Worm (Caenorhabditis elegans) whole organism, mixed stage, embryonic: ENCODE results near the gene F44E7.9.

Experiments used
- blmp-1 ChIP-seq: fragments of 150-350 bp; optimal IDR thresholded peaks from 2 replicates; lab custom pipeline; 2014; ENCODE audit warnings: missing biosample characterization, missing genetic modification characterization
- elt-1 ChIP-seq: sonication (generic microtip); optimal IDR thresholded peaks from 2 replicates; lab custom pipeline; 2017; ENCODE audit warnings: missing genetic modification characterization, mild to moderate bottlenecking, missing compliant biosample characterization, antibody characterized with exemption, moderate library complexity, borderline replicate concordance; ENCODE audit not compliant: insufficient read depth
- hlh-1 ChIP-seq: fragments of 150-350 bp; optimal IDR thresholded peaks from 2 replicates; lab custom pipeline; 2014; ENCODE audit warnings: missing biosample characterization, missing genetic modification reagents, missing genetic modification characterization
- mep-1 ChIP-seq: fragments of 150-350 bp; optimal IDR thresholded peaks from 2 replicates; lab custom pipeline; 2017; ENCODE audit warnings: missing biosample characterization, missing genetic modification reagents, missing genetic modification characterization, inconsistent platforms
- nhr-12 ChIP-seq: fragments of 150-350 bp; optimal IDR thresholded peaks from 2 replicates; lab custom pipeline; 2014; ENCODE audit warnings: missing biosample characterization, missing genetic modification characterization
- nhr-28 ChIP-seq: fragments of 150-350 bp; optimal IDR thresholded peaks from 2 replicates; lab custom pipeline; 2014; ENCODE audit warnings: missing biosample characterization, missing genetic modification characterization
- nhr-76 ChIP-seq: sonication (generic microtip); optimal IDR thresholded peaks from 2 replicates; lab custom pipeline; 2017; ENCODE audit warnings: missing biosample characterization, missing genetic modification characterization
- pha-4 ChIP-seq: fragments of 150-350 bp; optimal IDR thresholded peaks from 2 replicates; lab custom pipeline; 2018; ENCODE audit warnings: missing biosample characterization, missing genetic modification reagents, missing genetic modification characterization
- ztf-11 ChIP-seq: fragments of 150-350 bp; optimal IDR thresholded peaks from 2 replicates; lab custom pipeline; 2014; ENCODE audit warnings: missing biosample characterization, missing genetic modification characterization

DNA sequence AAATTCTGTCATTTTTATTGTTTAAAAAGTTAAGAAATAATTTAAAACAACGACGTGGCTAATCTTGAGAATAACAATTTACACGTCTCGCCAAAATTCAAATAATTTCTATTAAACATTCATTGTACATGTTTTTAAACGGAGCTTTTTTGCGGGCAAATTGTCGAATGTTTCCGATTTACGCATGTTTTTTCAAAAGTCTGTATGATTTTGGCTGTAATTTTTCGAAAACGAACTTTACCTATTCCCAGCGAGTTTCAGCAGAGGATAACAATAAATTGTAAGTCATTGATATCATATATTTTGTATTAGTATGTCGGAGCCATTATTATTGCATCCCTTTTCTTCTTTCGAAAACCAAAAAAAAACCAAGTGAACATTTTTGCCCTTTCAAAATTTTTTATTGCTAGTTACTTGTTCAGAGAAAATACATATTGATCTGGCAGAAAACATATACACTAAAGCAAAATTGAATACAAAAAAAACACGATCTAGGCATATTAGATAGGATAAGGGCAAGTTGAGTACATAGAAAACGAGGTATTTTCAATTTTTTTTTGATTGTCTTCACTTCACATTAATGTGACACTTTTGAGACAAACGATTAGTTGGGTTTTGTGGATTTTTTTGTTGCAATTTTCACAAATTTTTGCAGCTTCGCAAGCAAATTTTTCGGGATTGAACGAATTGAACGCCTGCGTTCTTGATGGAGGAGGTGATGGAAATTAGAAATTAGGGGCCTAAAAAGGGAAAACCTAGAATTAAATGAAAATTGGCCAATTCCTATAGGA lies 47.7 kb downstream of the F44E7.9 start, which contains the start of gene F26F12.2:
- TF ChIP-seq nhr-76 (tag; lab: Kevin White, UChicago) (no peak), mep-1 (tag; lab: Kevin White, UChicago) (no peak), elt-1 (no peak), pha-4 (no peak), blmp-1 (tag; lab: Kevin White, UChicago) (no peak), nhr-28 (no peak), hlh-1 (no peak), nhr-12 (tag; lab: Kevin White, UChicago) (no peak), ztf-11 (tag; lab: Kevin White, UChicago) (no peak)
